Fruit fly (Drosophila melanogaster) whole organism, embryonic: Measurements from ENCODE around the gene CG32192.

ENCODE experiments used
- Abd-B ChIP-seq: fragments of 200-800 bp; sonication (Bioruptor generic); optimal IDR thresholded peaks from 2 replicates; lab custom pipeline; 2018; ENCODE audit warnings: missing biosample characterization, mild to moderate bottlenecking, missing genetic modification characterization, moderate library complexity
- CG10431 ChIP-seq: fragments of 200-800 bp; sonication (Bioruptor generic); optimal IDR thresholded peaks from 3 replicates; lab custom pipeline; 2018; ENCODE audit warnings: missing biosample characterization, mild to moderate bottlenecking, missing genetic modification characterization
- CG11093 ChIP-seq: fragments of 200-800 bp; sonication (Bioruptor generic); IDR thresholded peaks from 3 replicates; pipeline ENCODE4 v1.3.6; 2022; ENCODE audit warnings: missing biosample characterization, missing genetic modification characterization
- CG11456 ChIP-seq: fragments of 200-800 bp; sonication (Bioruptor generic); IDR thresholded peaks from 3 replicates; pipeline ENCODE4 v1.3.6; 2022; ENCODE audit warnings: missing biosample characterization, missing genetic modification characterization
- CG12155 ChIP-seq: fragments of 200-800 bp; sonication (Bioruptor generic); optimal IDR thresholded peaks from 3 replicates; lab custom pipeline; 2016; ENCODE audit warnings: missing biosample characterization, missing genetic modification characterization
- CG12769 ChIP-seq: fragments of 200-800 bp; sonication (Bioruptor generic); optimal IDR thresholded peaks from 2 replicates; lab custom pipeline; 2019; ENCODE audit warnings: missing biosample characterization, mild to moderate bottlenecking, missing genetic modification characterization, moderate library complexity
- CG2120 ChIP-seq: fragments of 200-800 bp; sonication (Bioruptor generic); optimal IDR thresholded peaks from 3 replicates; lab custom pipeline; 2016; ENCODE audit warnings: missing biosample characterization, missing genetic modification characterization
- CG34224 ChIP-seq: fragments of 200-800 bp; sonication (Bioruptor generic); IDR thresholded peaks from 3 replicates; pipeline ENCODE4 v1.3.6; 2022; ENCODE audit warnings: missing biosample characterization, missing genetic modification characterization; ENCODE audit not compliant: partially characterized antibody
- CG42726 ChIP-seq: fragments of 200-800 bp; sonication (Bioruptor generic); IDR thresholded peaks from 2 replicates; pipeline ENCODE4 v1.3.6; 2022; ENCODE audit warnings: missing biosample characterization, missing genetic modification characterization; ENCODE audit not compliant: partially characterized antibody
- CG6813 ChIP-seq: fragments of 200-800 bp; sonication (Bioruptor generic); optimal IDR thresholded peaks from 2 replicates; lab custom pipeline; 2017; ENCODE audit warnings: missing biosample characterization, missing genetic modification characterization, mild to moderate bottlenecking, moderate library complexity, missing genetic modification reagents
- CG8388 ChIP-seq: fragments of 200-800 bp; sonication (Bioruptor generic); optimal IDR thresholded peaks from 2 replicates; lab custom pipeline; 2019; ENCODE audit warnings: missing biosample characterization, mild to moderate bottlenecking, missing genetic modification characterization, moderate library complexity
- CG9437 ChIP-seq: fragments of 200-800 bp; sonication (Bioruptor generic); optimal IDR thresholded peaks from 2 replicates; lab custom pipeline; 2018; ENCODE audit warnings: missing biosample characterization, mild to moderate bottlenecking, missing genetic modification characterization
- Drgx ChIP-seq: fragments of 200-800 bp; sonication (Bioruptor generic); IDR thresholded peaks from 2 replicates; pipeline ENCODE4 v1.3.6; 2022; ENCODE audit warnings: missing biosample characterization, missing genetic modification characterization
- ERR ChIP-seq: fragments of 200-800 bp; sonication (Bioruptor generic); optimal IDR thresholded peaks from 2 replicates; lab custom pipeline; 2016; ENCODE audit warnings: missing biosample characterization, missing genetic modification characterization
- Eip74EF ChIP-seq, 2 experiments: fragments of 200-800 bp in 1 of 2; fragments of >200 bp in 1 of 2; sonication (Bioruptor generic) in 1 of 2; optimal IDR thresholded peaks; 2 replicates each; lab custom pipeline; 2017 to 2019; ENCODE audit warnings: missing biosample characterization in 2 of 2, missing genetic modification characterization in 2 of 2, mild to moderate bottlenecking in 1 of 2, moderate library complexity in 1 of 2
- Ets65A ChIP-seq: fragments of 200-800 bp; sonication (Bioruptor generic); peaks from one replicate; lab custom pipeline; 2016; ENCODE audit warnings: missing biosample characterization, missing genetic modification characterization
- HmgD ChIP-seq: fragments of 200-800 bp; sonication (Bioruptor generic); optimal IDR thresholded peaks from 3 replicates; lab custom pipeline; 2016; ENCODE audit warnings: missing biosample characterization, missing genetic modification characterization
- MTF-1 ChIP-seq: fragments of 200-800 bp; sonication (Bioruptor generic); optimal IDR thresholded peaks from 2 replicates; lab custom pipeline; 2018; ENCODE audit warnings: missing biosample characterization, mild to moderate bottlenecking, missing genetic modification characterization, borderline replicate concordance
- NK7.1 ChIP-seq: fragments of 200-800 bp; sonication (Bioruptor generic); optimal IDR thresholded peaks from 3 replicates; lab custom pipeline; 2016; ENCODE audit warnings: missing biosample characterization, missing genetic modification characterization
- Pdp1 ChIP-seq, 2 experiments: fragments of 200-800 bp; sonication (Bioruptor generic); optimal IDR thresholded peaks; 3 replicates each; lab custom pipeline; 2016; ENCODE audit warnings: missing biosample characterization in 2 of 2, missing genetic modification characterization in 2 of 2, mild to moderate bottlenecking in 1 of 2, moderate library complexity in 1 of 2
- Rfx ChIP-seq: fragments of 200-800 bp; sonication (Bioruptor generic); IDR thresholded peaks from 2 replicates; pipeline ENCODE4 v1.3.6; 2022; ENCODE audit warnings: missing biosample characterization, missing genetic modification characterization
- Six4 ChIP-seq: fragments of 200-800 bp; sonication (Bioruptor generic); optimal IDR thresholded peaks from 2 replicates; lab custom pipeline; 2016; ENCODE audit warnings: missing biosample characterization, missing genetic modification characterization
- bsh ChIP-seq, 2 experiments: fragments of 200-800 bp; sonication (Bioruptor generic); optimal IDR thresholded peaks; 2 replicates each; lab custom pipeline; 2017 to 2018; ENCODE audit warnings: mild to moderate bottlenecking in 2 of 2, missing biosample characterization in 2 of 2, missing genetic modification characterization in 2 of 2, moderate library complexity in 1 of 2
- btn ChIP-seq: fragments of 200-800 bp; sonication (Bioruptor generic); optimal IDR thresholded peaks from 2 replicates; lab custom pipeline; 2016; ENCODE audit warnings: missing biosample characterization, missing genetic modification characterization
- cas ChIP-seq: fragments of 200-800 bp; sonication (Bioruptor generic); IDR thresholded peaks from 2 replicates; pipeline ENCODE4 v1.3.6; 2022; ENCODE audit warnings: missing biosample characterization, missing genetic modification characterization
- corto ChIP-seq: fragments of 200-800 bp; sonication (Bioruptor generic); optimal IDR thresholded peaks from 2 replicates; lab custom pipeline; 2016; ENCODE audit warnings: missing biosample characterization, mild to moderate bottlenecking, missing genetic modification characterization, moderate library complexity
- crol ChIP-seq: fragments of 200-800 bp; sonication (Bioruptor generic); IDR thresholded peaks from 2 replicates; pipeline ENCODE4 v1.3.6; 2022; ENCODE audit warnings: missing biosample characterization, missing genetic modification characterization
- gce ChIP-seq: fragments of 200-800 bp; sonication (Bioruptor generic); IDR thresholded peaks from 3 replicates; pipeline ENCODE4 v1.3.6; 2022; ENCODE audit warnings: missing biosample characterization, missing genetic modification characterization
- gsb-n ChIP-seq: fragments of 200-800 bp; sonication (Bioruptor generic); optimal IDR thresholded peaks from 3 replicates; lab custom pipeline; 2018; ENCODE audit warnings: missing biosample characterization, mild to moderate bottlenecking, missing genetic modification characterization
- kah ChIP-seq: fragments of 200-800 bp; sonication (Bioruptor generic); optimal IDR thresholded peaks from 2 replicates; lab custom pipeline; 2018; ENCODE audit warnings: missing biosample characterization, mild to moderate bottlenecking, missing genetic modification characterization
- lbe ChIP-seq: fragments of 200-800 bp; sonication (Bioruptor generic); optimal IDR thresholded peaks from 2 replicates; lab custom pipeline; 2016; ENCODE audit warnings: missing biosample characterization, mild to moderate bottlenecking, missing genetic modification characterization
- luna ChIP-seq: fragments of 200-800 bp; sonication (Bioruptor generic); optimal IDR thresholded peaks from 2 replicates; lab custom pipeline; 2016; ENCODE audit warnings: missing biosample characterization, missing genetic modification characterization
- nom ChIP-seq: fragments of 200-800 bp; sonication (Bioruptor generic); optimal IDR thresholded peaks from 2 replicates; lab custom pipeline; 2017; ENCODE audit warnings: missing biosample characterization, missing genetic modification characterization, mild to moderate bottlenecking, moderate library complexity, missing genetic modification reagents
- otp ChIP-seq: fragments of 200-800 bp; sonication (Bioruptor generic); IDR thresholded peaks from 3 replicates; pipeline ENCODE4, ENCODE4 v1.3.6; 2022; ENCODE audit warnings: missing biosample characterization, missing genetic modification characterization
- prd ChIP-seq, 3 experiments: fragments of >200 bp in 2 of 3; fragments of 200-800 bp in 1 of 3; sonication (Bioruptor generic) in 1 of 3; optimal IDR thresholded peaks in 2 of 3; IDR thresholded peaks in 1 of 3; 2 replicates in 2 of 3; 3 replicates in 1 of 3; pipeline versions ENCODE4 v1.3.6 to Lab custom; 2017 to 2022; ENCODE audit warnings: missing biosample characterization in 1 of 3, missing genetic modification characterization in 1 of 3
- sd ChIP-seq: fragments of 200-800 bp; sonication (Bioruptor generic); optimal IDR thresholded peaks from 3 replicates; lab custom pipeline; 2018; ENCODE audit warnings: missing biosample characterization, mild to moderate bottlenecking, missing genetic modification characterization, moderate library complexity
- sens ChIP-seq: fragments of 200-800 bp; sonication (Bioruptor generic); peaks from one replicate; lab custom pipeline; 2016; ENCODE audit warnings: missing biosample characterization, missing genetic modification characterization
- slp2 ChIP-seq: fragments of 200-800 bp; sonication (Bioruptor generic); optimal IDR thresholded peaks from 2 replicates; lab custom pipeline; 2016; ENCODE audit warnings: missing biosample characterization, missing genetic modification characterization
- so ChIP-seq: fragments of 200-800 bp; sonication (Bioruptor generic); IDR thresholded peaks from 3 replicates; pipeline ENCODE4 v1.3.6; 2022; ENCODE audit warnings: missing biosample characterization, missing genetic modification characterization

The CG32192 gene

dm6 chr3L:18010418-18010883, 29.7 kb upstream of the CG32192 start (continued):
- TF ChIP-seq crol (GFP tag; lab: Robert Waterston, UW) (peak; percentile 89), Pdp1 (GFP tag; optimal IDR thresholded peaks at IDR 0.05; lab: Kevin White, UChicago) (peak in 1 of 2 experiments; percentile 72), MTF-1 (no peak), sd (peak; percentile 85), CG6813 (GFP tag; lab: Kevin White, UChicago) (no peak), CG12769 (peak; percentile 19)

dm6 chr3L:18011715-18012512, 28.2 kb upstream of the CG32192 start:
- TF ChIP-seq cas (no peak), Drgx (GFP tag; lab: Robert Waterston, UW) (peak; percentile 88), otp (GFP tag; lab: Robert Waterston, UW) (no peak), btn (GFP tag; lab: Kevin White, UChicago) (no peak), gsb-n (tag; lab: Kevin White, UChicago) (no peak), Rfx (GFP tag; lab: Robert Waterston, UW) (0 out of 2 replicates have a peak, but pooled peaks have one; percentile 14), HmgD (no peak), ERR (GFP tag; lab: Kevin White, UChicago) (no peak), kah (no peak), CG34224 (GFP tag; lab: Robert Waterston, UW) (no peak), NK7.1 (GFP tag; lab: Kevin White, UChicago) (no peak), CG10431 (GFP tag; lab: Kevin White, UChicago) (no peak), CG42726 (GFP tag; lab: Robert Waterston, UW) (no peak), sd (peak; percentile 39), Eip74EF (GFP tag; optimal IDR thresholded peaks at IDR 0.05; lab: Kevin White, UChicago) (no peak), slp2 (no peak), Abd-B (GFP tag; lab: Kevin White, UChicago) (no peak), CG2120 (GFP tag; lab: Kevin White, UChicago) (no peak), CG12155 (no peak), nom (GFP tag; lab: Kevin White, UChicago) (peak; percentile 62), sens (peak; percentile 61), lbe (GFP tag; lab: Kevin White, UChicago) (peak; percentile 99), CG9437 (no peak), luna (no peak), CG11456 (no peak), corto (GFP tag; lab: Kevin White, UChicago) (peak; percentile 98), Six4 (GFP tag; lab: Kevin White, UChicago) (no peak), Ets65A (GFP tag; lab: Kevin White, UChicago) (no peak), so (GFP tag; lab: Robert Waterston, UW) (no peak), prd (optimal IDR thresholded peaks at IDR 0.05; lab: Kevin White, UChicago) (no peak), prd (GFP tag; IDR thresholded peaks at IDR 0.05; lab: Robert Waterston, UW) (0 out of 3 replicates have a peak, but pooled peaks have one; percentile 17), gce (GFP tag; lab: Robert Waterston, UW) (no peak), CG8388 (no peak), CG11093 (GFP tag; lab: Robert Waterston, UW) (no peak), bsh (GFP tag; optimal IDR thresholded peaks at IDR 0.05; lab: Kevin White, UChicago) (peak in 1 of 2 experiments; percentile 85)
- TF ChIP-seq, all 482 proteins: peak for 9
